Worm (Caenorhabditis elegans): Measurements from ENCODE around the gene C25E10.7.
A peak's percentile ranks its signal among the peaks of the same experiment; 100 is the strongest.

Gene C25E10.7

ce11 chrV:9084252-9084651, 33.3 kb upstream of the C25E10.7 start (continued):
- TF ChIP-seq nhr-12 (tag; optimal IDR thresholded peaks at IDR 0.05), result no peak

ce11 chrV:9082350-9082749, 31.4 kb upstream of the C25E10.7 start:
- no peak for TF ChIP-seq lsy-2 (tag; optimal IDR thresholded peaks at IDR 0.05)
- no peak for TF ChIP-seq pqm-1 (tag; optimal IDR thresholded peaks at IDR 0.05)
- no peak for TF ChIP-seq ces-1 (GFP tag; optimal IDR thresholded peaks at IDR 0.05)
- TF ChIP-seq blmp-1 (tag; optimal IDR thresholded peaks at IDR 0.05), result peak; percentile 62
- TF ChIP-seq isw-1 (GFP tag; IDR thresholded peaks at IDR 0.05), result no peak
- no peak for TF ChIP-seq lir-3 (tag; optimal IDR thresholded peaks at IDR 0.05; ENCODE audit: poor library complexity)
- TF ChIP-seq zag-1 (tag; optimal IDR thresholded peaks at IDR 0.05), result no peak

- TF ChIP-seq elt-2 (tag; optimal IDR thresholded peaks at IDR 0.05), result peak; percentile 26
- peak; percentile 24 for TF ChIP-seq lin-14 (GFP tag; optimal IDR thresholded peaks at IDR 0.05)
- TF ChIP-seq mdl-1 (tag; optimal IDR thresholded peaks at IDR 0.05), result peak in 1 of 2 experiments; percentile 7
- TF ChIP-seq unc-30 (tag; optimal IDR thresholded peaks at IDR 0.05), result no peak
- no peak for TF ChIP-seq mep-1 (tag; optimal IDR thresholded peaks at IDR 0.05)
- peak; percentile 16 for TF ChIP-seq jun-1 (tag; optimal IDR thresholded peaks at IDR 0.05)
Observed at ce11 chrV:9081410-9081809, 30.4 kb upstream of the C25E10.7 start.

- TF ChIP-seq mdl-1 (tag; optimal IDR thresholded peaks at IDR 0.05) (peak in 1 of 2 experiments; percentile 65), C04F5.9 (tag; optimal IDR thresholded peaks at IDR 0.05) (no peak), dsc-1 (tag; optimal IDR thresholded peaks at IDR 0.05) (no peak), lin-35 (GFP tag; optimal IDR thresholded peaks at IDR 0.05) (peak in 1 of 2 experiments; percentile 53), egl-13 (tag; optimal IDR thresholded peaks at IDR 0.05) (peak; percentile 14), fos-1 (tag; optimal IDR thresholded peaks at IDR 0.05) (no peak), lin-14 (GFP tag; optimal IDR thresholded peaks at IDR 0.05) (peak; percentile 11), unc-62 (GFP tag; optimal IDR thresholded peaks at IDR 0.05) (no peak), elt-3 (tag; optimal IDR thresholded peaks at IDR 0.05) (no peak), elt-2 (tag; optimal IDR thresholded peaks at IDR 0.05) (peak; percentile 97), ets-5 (GFP tag; IDR thresholded peaks at IDR 0.05) (no peak), swsn-7 (tag; optimal IDR thresholded peaks at IDR 0.05) (no peak), nhr-20 (tag; optimal IDR thresholded peaks at IDR 0.05) (peak; percentile 33), nhr-90 (tag; optimal IDR thresholded peaks at IDR 0.05; ENCODE audit: poor library complexity) (peak; percentile 52), nhr-71 (tag; optimal IDR thresholded peaks at IDR 0.05) (peak; percentile 46), sup-37 (GFP tag; optimal IDR thresholded peaks at IDR 0.05) (no peak), efl-1 (optimal IDR thresholded peaks at IDR 0.05) (no peak), efl-1 (GFP tag; optimal IDR thresholded peaks at IDR 0.05 in 1 of 2) (peak in 1 of 2 experiments; percentile 89), nhr-19 (GFP tag; conservative IDR thresholded peaks at IDR 0.05) (peak; percentile 25; the same call in 1 of the 2 replicates), lir-3 (tag; optimal IDR thresholded peaks at IDR 0.05; ENCODE audit: poor library complexity) (no peak)
Observed at ce11 chrV:9079965-9080432, 29.0 kb upstream of the C25E10.7 start.

- TF ChIP-seq egl-27 (tag; optimal IDR thresholded peaks at IDR 0.05) (no peak), elt-2 (tag; optimal IDR thresholded peaks at IDR 0.05) (peak; percentile 75), lin-13 (GFP tag; optimal IDR thresholded peaks at IDR 0.05) (no peak), nhr-77 (tag; optimal IDR thresholded peaks at IDR 0.05) (no peak), hpl-2 (GFP tag; optimal IDR thresholded peaks at IDR 0.05) (no peak), skn-1 (tag; optimal IDR thresholded peaks at IDR 0.05) (peak; percentile 22), nhr-76 (tag; optimal IDR thresholded peaks at IDR 0.05) (no peak), fkh-4 (tag; optimal IDR thresholded peaks at IDR 0.05; ENCODE audit: borderline replicate concordance) (no peak), sox-4 (tag; optimal IDR thresholded peaks at IDR 0.05) (no peak), dpl-1 (GFP tag; optimal IDR thresholded peaks at IDR 0.05) (no peak), snu-23 (GFP tag; optimal IDR thresholded peaks at IDR 0.05) (peak; percentile 37), efl-1 (optimal IDR thresholded peaks at IDR 0.05) (no peak), efl-1 (GFP tag; optimal IDR thresholded peaks at IDR 0.05 in 1 of 2) (no peak), dsc-1 (tag; optimal IDR thresholded peaks at IDR 0.05) (no peak), grh-1 (GFP tag; IDR thresholded peaks at IDR 0.05) (no peak), zip-4 (GFP tag; optimal IDR thresholded peaks at IDR 0.05) (no peak), nhr-237 (tag; optimal IDR thresholded peaks at IDR 0.05) (no peak), nhr-47 (tag; optimal IDR thresholded peaks at IDR 0.05) (no peak), ceh-88 (GFP tag; IDR thresholded peaks at IDR 0.05) (no peak), nhr-19 (GFP tag; conservative IDR thresholded peaks at IDR 0.05) (peak; percentile 61)
Observed at ce11 chrV:9078815-9079525, 28.0 kb upstream of the C25E10.7 start.
